Worm (Caenorhabditis elegans) whole organism, late embryonic: ENCODE measurements around the gene srab-23.

Source experiments
- C38D4.7 ChIP-seq: fragments of 200-800 bp; sonication (Bioruptor generic); optimal IDR thresholded peaks from 2 replicates; lab custom pipeline; 2018; ENCODE audit warnings: mild to moderate bottlenecking, missing genetic modification characterization, moderate library complexity, missing compliant biosample characterization
- ceh-14 ChIP-seq: sonication (generic microtip); optimal IDR thresholded peaks from 2 replicates; lab custom pipeline; 2016; ENCODE audit warnings: missing genotype, missing genetic modification characterization, missing compliant biosample characterization
- ceh-22 ChIP-seq: sonication (generic microtip); optimal IDR thresholded peaks from 2 replicates; lab custom pipeline; 2017; ENCODE audit warnings: missing biosample characterization, missing genetic modification characterization
- ceh-6 ChIP-seq: fragments of 200-800 bp; sonication (Bioruptor generic); optimal IDR thresholded peaks from 2 replicates; lab custom pipeline; 2018; ENCODE audit warnings: mild to moderate bottlenecking, missing genetic modification characterization, missing compliant biosample characterization
- dve-1 ChIP-seq: sonication (generic microtip); optimal IDR thresholded peaks from 2 replicates; lab custom pipeline; 2017; ENCODE audit warnings: antibody characterized with exemption, mild to moderate bottlenecking, missing genetic modification characterization, missing compliant biosample characterization
- nfya-1 ChIP-seq: sonication (generic microtip); optimal IDR thresholded peaks from 2 replicates; lab custom pipeline; 2017; ENCODE audit warnings: missing genetic modification characterization, mild to moderate bottlenecking, missing compliant biosample characterization, antibody characterized with exemption, moderate library complexity
- pha-4 ChIP-seq: fragments of 150-350 bp; optimal IDR thresholded peaks from 2 replicates; lab custom pipeline; 2018; ENCODE audit warnings: missing biosample characterization, missing genetic modification reagents, missing genetic modification characterization
- pros-1 ChIP-seq: fragments of 150-350 bp; optimal IDR thresholded peaks from 2 replicates; lab custom pipeline; 2014; ENCODE audit warnings: missing biosample characterization, missing genetic modification reagents, missing genetic modification characterization
- sox-4 ChIP-seq: sonication (generic microtip); optimal IDR thresholded peaks from 2 replicates; lab custom pipeline; 2017; ENCODE audit warnings: mild to moderate bottlenecking, missing genetic modification characterization, inconsistent platforms, missing compliant biosample characterization
- tbx-2 ChIP-seq: sonication (generic microtip); optimal IDR thresholded peaks from 2 replicates; lab custom pipeline; 2016; ENCODE audit warnings: missing genetic modification characterization, missing compliant biosample characterization
- unc-42 ChIP-seq: sonication (generic microtip); optimal IDR thresholded peaks from 2 replicates; lab custom pipeline; 2016; ENCODE audit warnings: missing genotype, missing genetic modification characterization, missing compliant biosample characterization

DNA sequence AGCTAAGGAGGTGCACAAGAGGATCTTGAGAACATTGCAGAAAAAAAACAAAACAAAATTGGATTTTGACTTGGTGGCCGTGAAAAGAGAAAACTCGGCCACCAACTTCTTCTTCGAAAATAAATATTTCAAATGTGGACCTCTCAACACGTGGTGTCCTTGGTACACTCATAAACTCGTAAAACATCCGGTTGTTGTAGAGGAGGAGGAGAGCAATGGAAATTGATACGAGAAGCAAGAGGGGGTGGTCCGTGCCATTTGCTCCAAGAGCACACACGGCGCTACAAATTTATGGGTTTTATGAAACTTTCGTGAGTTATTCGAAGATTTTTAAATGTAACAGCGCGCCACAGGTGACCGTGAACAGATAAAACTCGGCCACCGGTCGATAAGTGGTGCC, 46.4 kb upstream of the srab-23 start:
- no peak for TF ChIP-seq ceh-14 (tag; lab: Kevin White, UChicago)
- TF ChIP-seq pha-4 (tag; lab: Kevin White, UChicago), result no peak
- no peak for TF ChIP-seq sox-4
- TF ChIP-seq ceh-6, result no peak
- no peak for TF ChIP-seq pros-1 (tag; lab: Kevin White, UChicago)
- no peak for TF ChIP-seq unc-42 (tag; lab: Kevin White, UChicago)
- no peak for TF ChIP-seq C38D4.7
- no peak for TF ChIP-seq tbx-2 (tag; lab: Kevin White, UChicago)
- no peak for TF ChIP-seq nfya-1 (tag; lab: Kevin White, UChicago)
- no peak for TF ChIP-seq ceh-22 (tag; lab: Kevin White, UChicago)
- TF ChIP-seq dve-1 (tag; lab: Kevin White, UChicago), result no peak
